Fruit fly (Drosophila melanogaster) whole organism, adult: Measurements from ENCODE around the gene CG14721.

Experiments
- CG11617 ChIP-seq: fragments of 200-800 bp; sonication (Bioruptor generic); optimal IDR thresholded peaks from 2 replicates; lab custom pipeline; 2017; ENCODE audit warnings: mild to moderate bottlenecking, missing biosample characterization, missing genetic modification reagents, missing genetic modification characterization
- CG12768 ChIP-seq: fragments of 200-800 bp; sonication (Bioruptor generic); optimal IDR thresholded peaks from 2 replicates; lab custom pipeline; 2017; ENCODE audit warnings: missing biosample characterization, missing genetic modification characterization, mild to moderate bottlenecking, moderate library complexity, missing genetic modification reagents
- CG14711 ChIP-seq: fragments of 200-800 bp; sonication (Bioruptor generic); optimal IDR thresholded peaks from 2 replicates; lab custom pipeline; 2018; ENCODE audit warnings: missing biosample characterization, mild to moderate bottlenecking, missing genetic modification characterization, moderate library complexity
- CG1620 ChIP-seq: fragments of 200-800 bp; sonication (Bioruptor generic); optimal IDR thresholded peaks from 2 replicates; lab custom pipeline; 2016; ENCODE audit warnings: missing biosample characterization, missing genetic modification characterization
- CG33017 ChIP-seq: fragments of 200-800 bp; sonication (Bioruptor generic); optimal IDR thresholded peaks from 2 replicates; lab custom pipeline; 2018; ENCODE audit warnings: missing biosample characterization, mild to moderate bottlenecking, missing genetic modification characterization, moderate library complexity
- CG5204 ChIP-seq: fragments of 200-800 bp; sonication (Bioruptor generic); optimal IDR thresholded peaks from 2 replicates; lab custom pipeline; 2016; ENCODE audit warnings: missing biosample characterization, missing genetic modification characterization
- CG7045 ChIP-seq: fragments of 200-800 bp; sonication (Bioruptor generic); optimal IDR thresholded peaks from 2 replicates; lab custom pipeline; 2017; ENCODE audit warnings: missing biosample characterization, mild to moderate bottlenecking, missing genetic modification characterization
- CG7101 ChIP-seq: fragments of 200-800 bp; sonication (Bioruptor generic); optimal IDR thresholded peaks from 2 replicates; lab custom pipeline; 2018; ENCODE audit warnings: missing biosample characterization, mild to moderate bottlenecking, missing genetic modification characterization, moderate library complexity
- Clk ChIP-seq: fragments of 200-800 bp; sonication (Bioruptor generic); optimal IDR thresholded peaks from 2 replicates; lab custom pipeline; 2017; ENCODE audit warnings: missing biosample characterization, missing genetic modification characterization
- Crg-1 ChIP-seq: fragments of 200-800 bp; sonication (Bioruptor generic); optimal IDR thresholded peaks from 2 replicates; lab custom pipeline; 2016; ENCODE audit warnings: missing biosample characterization, missing genetic modification characterization
- Hr96 ChIP-seq: fragments of 200-800 bp; sonication (Bioruptor generic); optimal IDR thresholded peaks from 2 replicates; lab custom pipeline; 2016; ENCODE audit warnings: missing biosample characterization, missing genetic modification characterization
- Mnt ChIP-seq: fragments of 200-800 bp; sonication (Bioruptor generic); optimal IDR thresholded peaks from 2 replicates; lab custom pipeline; 2016; ENCODE audit warnings: missing biosample characterization, mild to moderate bottlenecking, missing genetic modification characterization
- bab1 ChIP-seq: fragments of 200-800 bp; sonication (Bioruptor generic); optimal IDR thresholded peaks from 3 replicates; lab custom pipeline; 2019; ENCODE audit warnings: missing biosample characterization, mild to moderate bottlenecking, missing genetic modification characterization, moderate library complexity
- cic ChIP-seq: fragments of 200-800 bp; sonication (Bioruptor generic); optimal IDR thresholded peaks from 2 replicates; lab custom pipeline; 2017; ENCODE audit warnings: missing biosample characterization, mild to moderate bottlenecking, missing genetic modification characterization, moderate library complexity
- cnc ChIP-seq, 2 experiments: fragments of >200 bp; optimal IDR thresholded peaks; 2 replicates each; lab custom pipeline; 2017
- kay ChIP-seq: fragments of 200-800 bp; sonication (Bioruptor generic); peaks from one replicate; lab custom pipeline; 2016; ENCODE audit warnings: missing biosample characterization, missing genetic modification characterization, borderline replicate concordance
- ovo ChIP-seq: fragments of 200-800 bp; sonication (Bioruptor generic); optimal IDR thresholded peaks from 2 replicates; lab custom pipeline; 2016; ENCODE audit warnings: missing biosample characterization, missing genetic modification characterization
- pad ChIP-seq: fragments of 200-800 bp; sonication (Bioruptor generic); optimal IDR thresholded peaks from 3 replicates; lab custom pipeline; 2017; ENCODE audit warnings: missing biosample characterization, missing genetic modification characterization, mild to moderate bottlenecking, moderate library complexity, missing genetic modification reagents
- tj ChIP-seq: fragments of 200-800 bp; sonication (Bioruptor generic); optimal IDR thresholded peaks from 3 replicates; lab custom pipeline; 2017; ENCODE audit warnings: missing biosample characterization, mild to moderate bottlenecking, missing genetic modification characterization, moderate library complexity
- toe ChIP-seq: fragments of 200-800 bp; sonication (Bioruptor generic); optimal IDR thresholded peaks from 2 replicates; lab custom pipeline; 2016; ENCODE audit warnings: missing biosample characterization, missing genetic modification characterization

The CG14721 gene

dm6 chr3R:11760669-11761387 lies 25.6 kb downstream of the CG14721 start:
- TF ChIP-seq Crg-1 (GFP tag; lab: Kevin White, UChicago) (peak; percentile 100), ovo (GFP tag; lab: Kevin White, UChicago) (peak; percentile 96), Hr96 (GFP tag; lab: Kevin White, UChicago) (peak; percentile 100), tj (peak; percentile 97), pad (GFP tag; lab: Kevin White, UChicago) (peak; percentile 97), bab1 (GFP tag; lab: Kevin White, UChicago) (peak; percentile 99), CG5204 (GFP tag; lab: Kevin White, UChicago) (peak; percentile 100), toe (GFP tag; lab: Kevin White, UChicago) (peak; percentile 100), CG14711 (tag; lab: Kevin White, UChicago) (peak; percentile 99), Clk (GFP tag; lab: Kevin White, UChicago) (peak; percentile 100), CG11617 (GFP tag; lab: Kevin White, UChicago) (peak; percentile 100), kay (GFP tag; lab: Kevin White, UChicago) (peak; percentile 99), CG12768 (GFP tag; lab: Kevin White, UChicago) (peak; percentile 100), CG1620 (GFP tag; lab: Kevin White, UChicago) (peak; percentile 100), cic (peak; percentile 97), CG33017 (tag; lab: Kevin White, UChicago) (peak; percentile 100), CG7101 (peak; percentile 100), cnc (optimal IDR thresholded peaks at IDR 0.05; lab: Kevin White, UChicago) (no peak), CG7045 (peak; percentile 100), Mnt (peak; percentile 99)

dm6 chr3R:11761718-11762117 lies 26.5 kb downstream of the CG14721 start:
- TF ChIP-seq CG12768 (GFP tag; lab: Kevin White, UChicago) (no peak), tj (peak; percentile 72), kay (GFP tag; lab: Kevin White, UChicago) (peak; percentile 98), CG33017 (tag; lab: Kevin White, UChicago) (no peak)

- TF ChIP-seq CG7101 (no peak), ovo (GFP tag; lab: Kevin White, UChicago) (peak; percentile 8), CG12768 (GFP tag; lab: Kevin White, UChicago) (peak; percentile 83), cic (peak; percentile 20), Clk (GFP tag; lab: Kevin White, UChicago) (peak; percentile 57), kay (GFP tag; lab: Kevin White, UChicago) (peak; percentile 72), CG14711 (tag; lab: Kevin White, UChicago) (no peak)
Measured at dm6 chr3R:11762500-11762899, 27.3 kb downstream of the CG14721 start.

dm6 chr3R:11763494-11764278 lies 28.4 kb downstream of the CG14721 start:
- TF ChIP-seq CG7045: no peak
- no peak for TF ChIP-seq toe (GFP tag; lab: Kevin White, UChicago)
- peak; percentile 70 for TF ChIP-seq tj

dm6 chr3R:11764279-11764880 lies 29.1 kb downstream of the CG14721 start, which contains the start of gene Lk6:
Lk6 (minus strand) TSS chr3R:11764457.
- TF ChIP-seq CG33017 (tag; lab: Kevin White, UChicago) (peak; percentile 84), CG14711 (tag; lab: Kevin White, UChicago) (peak; percentile 45), cnc (optimal IDR thresholded peaks at IDR 0.05; lab: Kevin White, UChicago) (no peak), pad (GFP tag; lab: Kevin White, UChicago) (peak; percentile 47), ovo (GFP tag; lab: Kevin White, UChicago) (peak; percentile 54), toe (GFP tag; lab: Kevin White, UChicago) (no peak), bab1 (GFP tag; lab: Kevin White, UChicago) (peak; percentile 90), CG11617 (GFP tag; lab: Kevin White, UChicago) (peak; percentile 85), Clk (GFP tag; lab: Kevin White, UChicago) (peak; percentile 9), kay (GFP tag; lab: Kevin White, UChicago) (peak; percentile 90), tj (peak; percentile 78), Hr96 (GFP tag; lab: Kevin White, UChicago) (no peak), CG7101 (peak; percentile 80), Mnt (peak; percentile 82), CG7045 (peak; percentile 58), cic (peak; percentile 93), Crg-1 (GFP tag; lab: Kevin White, UChicago) (no peak), CG12768 (GFP tag; lab: Kevin White, UChicago) (peak; percentile 73), CG5204 (GFP tag; lab: Kevin White, UChicago) (no peak), CG1620 (GFP tag; lab: Kevin White, UChicago) (peak; percentile 59)

- TF ChIP-seq pad (GFP tag; lab: Kevin White, UChicago) (no peak), CG33017 (tag; lab: Kevin White, UChicago) (no peak), Crg-1 (GFP tag; lab: Kevin White, UChicago) (no peak), CG5204 (GFP tag; lab: Kevin White, UChicago) (no peak), bab1 (GFP tag; lab: Kevin White, UChicago) (no peak), CG14711 (tag; lab: Kevin White, UChicago) (no peak), Hr96 (GFP tag; lab: Kevin White, UChicago) (no peak), CG12768 (GFP tag; lab: Kevin White, UChicago) (no peak), Mnt (no peak), tj (no peak), kay (GFP tag; lab: Kevin White, UChicago) (no peak), cic (no peak), CG1620 (GFP tag; lab: Kevin White, UChicago) (no peak), cnc (optimal IDR thresholded peaks at IDR 0.05; lab: Kevin White, UChicago) (no peak), Clk (GFP tag; lab: Kevin White, UChicago) (no peak)
Measured at dm6 chr3R:11770733-11771132, 35.5 kb downstream of the CG14721 start.
